ENCODE assay signal across 2 fruit fly cellular contexts in the genomic region with DNA sequence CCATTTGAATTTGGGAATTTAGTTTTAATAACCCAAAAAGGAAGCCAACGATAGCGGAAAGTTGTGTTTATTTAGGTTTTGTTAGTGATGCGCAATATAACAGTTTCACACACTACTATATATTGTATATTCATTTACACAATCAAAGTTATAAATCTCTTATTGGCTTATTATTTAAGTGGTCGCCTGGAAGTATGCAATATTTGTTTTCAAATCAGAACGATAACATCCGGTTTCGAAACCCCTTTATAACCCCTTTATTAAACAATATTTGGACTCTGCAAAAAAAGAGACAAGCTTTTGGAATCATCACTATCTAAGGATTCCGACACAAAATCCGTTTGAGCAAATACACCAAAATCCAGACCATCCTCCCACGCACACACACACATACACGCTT.
TF ChIP-seq lines count a peak whose summit lies in the region.

No protein-coding gene starts in this region.

TF ChIP-seq in whole organism, embryonic, 481 proteins besides CTCF, POLR2A, EP300 and RAD21 (continued from another document):
- 0 out of 2 replicates have a peak, but pooled peaks have one; percentile 11 for TF ChIP-seq onecut (GFP tag; IDR thresholded peaks at IDR 0.05; lab: Robert Waterston, UW)
- no peak for TF ChIP-seq CG15269 (tag; optimal IDR thresholded peaks at IDR 0.05; lab: Kevin White, UChicago)
- no peak for TF ChIP-seq CG17385 (GFP tag; optimal IDR thresholded peaks at IDR 0.05; lab: Kevin White, UChicago)
- 0 out of 2 replicates have a peak, but pooled peaks have one; percentile 31 for TF ChIP-seq CG16779 (GFP tag; IDR thresholded peaks at IDR 0.05; lab: Robert Waterston, UW)
- TF ChIP-seq Ets97D (GFP tag; optimal IDR thresholded peaks at IDR 0.05; lab: Kevin White, UChicago): peak; percentile 90
- TF ChIP-seq CG6813 (GFP tag; optimal IDR thresholded peaks at IDR 0.05; lab: Kevin White, UChicago): peak; percentile 36
- TF ChIP-seq Fer1 (GFP tag; optimal IDR thresholded peaks at IDR 0.05; lab: Kevin White, UChicago): peak; percentile 38
- no peak for TF ChIP-seq ap (GFP tag; IDR thresholded peaks at IDR 0.05; lab: Robert Waterston, UW)
- TF ChIP-seq Asciz (GFP tag; optimal IDR thresholded peaks at IDR 0.05; lab: Kevin White, UChicago): peak; percentile 28
- TF ChIP-seq CG6854 (GFP tag; optimal IDR thresholded peaks at IDR 0.05; lab: Kevin White, UChicago): peak; percentile 3
- TF ChIP-seq nom (GFP tag; optimal IDR thresholded peaks at IDR 0.05; lab: Kevin White, UChicago): no peak
- TF ChIP-seq Fer3 (tag; optimal IDR thresholded peaks at IDR 0.05; lab: Kevin White, UChicago): peak; percentile 39
- TF ChIP-seq Usf (GFP tag; optimal IDR thresholded peaks at IDR 0.05; lab: Kevin White, UChicago): no peak
- peak; percentile 51 for TF ChIP-seq CG6765 (GFP tag; optimal IDR thresholded peaks at IDR 0.05; lab: Kevin White, UChicago)
- TF ChIP-seq CG13296 (GFP tag; optimal IDR thresholded peaks at IDR 0.05; lab: Kevin White, UChicago): peak; percentile 67
- TF ChIP-seq Elba2 (GFP tag; optimal IDR thresholded peaks at IDR 0.05; lab: Kevin White, UChicago): peak; percentile 15
- TF ChIP-seq Awh (GFP tag; IDR thresholded peaks at IDR 0.05; lab: Robert Waterston, UW): no peak
- TF ChIP-seq CG14965 (GFP tag; optimal IDR thresholded peaks at IDR 0.05; lab: Kevin White, UChicago; ENCODE audit: borderline replicate concordance): no peak
- peak; percentile 59 for TF ChIP-seq sens (GFP tag; lab: Kevin White, UChicago)
- TF ChIP-seq bcd (GFP tag; optimal IDR thresholded peaks at IDR 0.05; lab: Kevin White, UChicago): peak; percentile 6
- TF ChIP-seq CG3281 (GFP tag; optimal IDR thresholded peaks at IDR 0.05; lab: Kevin White, UChicago): peak; percentile 51
- TF ChIP-seq caup (GFP tag; optimal IDR thresholded peaks at IDR 0.05; lab: Kevin White, UChicago; ENCODE audit: severe bottlenecking): peak; percentile 1
- TF ChIP-seq CG7987 (GFP tag; optimal IDR thresholded peaks at IDR 0.05; lab: Kevin White, UChicago): peak; percentile 33
- peak; percentile 21 for TF ChIP-seq cg (GFP tag; optimal IDR thresholded peaks at IDR 0.05; lab: Kevin White, UChicago)
- peak; percentile 48 for TF ChIP-seq BtbVII (GFP tag; optimal IDR thresholded peaks at IDR 0.05; lab: Kevin White, UChicago)
- peak; percentile 1 for TF ChIP-seq CG12659 (GFP tag; optimal IDR thresholded peaks at IDR 0.05; lab: Kevin White, UChicago)
- peak; percentile 11 for TF ChIP-seq MTF-1 (GFP tag; optimal IDR thresholded peaks at IDR 0.05; lab: Kevin White, UChicago; ENCODE audit: borderline replicate concordance)
- no peak for TF ChIP-seq CG17802 (tag; optimal IDR thresholded peaks at IDR 0.05; lab: Kevin White, UChicago)
- TF ChIP-seq CG32532 (GFP tag; IDR thresholded peaks at IDR 0.05; lab: Robert Waterston, UW): peak; percentile 33; the same call in 1 of the 2 replicates
- peak; percentile 34 for TF ChIP-seq nau (GFP tag; optimal IDR thresholded peaks at IDR 0.05; lab: Kevin White, UChicago)
- TF ChIP-seq Oli (tag; optimal IDR thresholded peaks at IDR 0.05; lab: Kevin White, UChicago): no peak
- TF ChIP-seq CG6254 (GFP tag; optimal IDR thresholded peaks at IDR 0.05; lab: Kevin White, UChicago): peak; percentile 11
- TF ChIP-seq NC2α (GFP tag; optimal IDR thresholded peaks at IDR 0.05; lab: Kevin White, UChicago): no peak
- TF ChIP-seq CG12219 (GFP tag; optimal IDR thresholded peaks at IDR 0.05; lab: Kevin White, UChicago): peak; percentile 8
- peak; percentile 1 for TF ChIP-seq Nf-YC (tag; optimal IDR thresholded peaks at IDR 0.05; lab: Kevin White, UChicago)
- TF ChIP-seq dysf (GFP tag; IDR thresholded peaks at IDR 0.05; lab: Robert Waterston, UW): no peak
TF ChIP-seq in whole organism, embryonic: peak in this region for 38.

TF ChIP-seq in whole organism, prepupa, 60 proteins besides CTCF, POLR2A, EP300 and RAD21 (continued from another document):
- TF ChIP-seq lz (GFP tag; optimal IDR thresholded peaks at IDR 0.05; lab: Kevin White, UChicago) (peak; percentile 2), spab (GFP tag; optimal IDR thresholded peaks at IDR 0.05; lab: Kevin White, UChicago) (no peak), pdm3 (GFP tag; optimal IDR thresholded peaks at IDR 0.05; lab: Kevin White, UChicago) (no peak), CG1621 (tag; optimal IDR thresholded peaks at IDR 0.05; lab: Kevin White, UChicago) (no peak), CG8632 (GFP tag; optimal IDR thresholded peaks at IDR 0.05; lab: Kevin White, UChicago) (peak; percentile 22), CG6163 (GFP tag; IDR thresholded peaks at IDR 0.05; lab: Robert Waterston, UW) (no peak), CG31627 (GFP tag; optimal IDR thresholded peaks at IDR 0.05; lab: Kevin White, UChicago) (no peak), Ets96B (tag; optimal IDR thresholded peaks at IDR 0.05; lab: Kevin White, UChicago) (no peak), Hr39 (GFP tag; optimal IDR thresholded peaks at IDR 0.05; lab: Kevin White, UChicago) (no peak), CG7368 (GFP tag; optimal IDR thresholded peaks at IDR 0.05; lab: Kevin White, UChicago) (no peak), OdsH (GFP tag; optimal IDR thresholded peaks at IDR 0.05; lab: Kevin White, UChicago) (no peak), svp (GFP tag; lab: Kevin White, UChicago) (no peak), dac (GFP tag; optimal IDR thresholded peaks at IDR 0.05; lab: Kevin White, UChicago) (no peak), CG6854 (GFP tag; optimal IDR thresholded peaks at IDR 0.05; lab: Kevin White, UChicago) (peak; percentile 39), vri (GFP tag; optimal IDR thresholded peaks at IDR 0.05; lab: Kevin White, UChicago) (no peak), CG8319 (GFP tag; optimal IDR thresholded peaks at IDR 0.05; lab: Kevin White, UChicago) (no peak), Eip93F (GFP tag; optimal IDR thresholded peaks at IDR 0.05; lab: Kevin White, UChicago) (no peak), esn (GFP tag; optimal IDR thresholded peaks at IDR 0.05; lab: Kevin White, UChicago) (peak; percentile 9), Sox102F (GFP tag; optimal IDR thresholded peaks at IDR 0.05; lab: Kevin White, UChicago) (no peak), Smox (GFP tag; optimal IDR thresholded peaks at IDR 0.05; lab: Kevin White, UChicago) (no peak), CG6808 (GFP tag; optimal IDR thresholded peaks at IDR 0.05; lab: Kevin White, UChicago) (peak; percentile 15), Lpt (GFP tag; optimal IDR thresholded peaks at IDR 0.05; lab: Kevin White, UChicago) (no peak), Sox14 (GFP tag; optimal IDR thresholded peaks at IDR 0.05; lab: Kevin White, UChicago) (no peak), acj6 (GFP tag; optimal IDR thresholded peaks at IDR 0.05; lab: Kevin White, UChicago) (no peak), net (GFP tag; optimal IDR thresholded peaks at IDR 0.05; lab: Kevin White, UChicago) (peak; percentile 6), achi (GFP tag; optimal IDR thresholded peaks at IDR 0.05; lab: Kevin White, UChicago) (no peak), CG34406 (GFP tag; optimal IDR thresholded peaks at IDR 0.05; lab: Kevin White, UChicago) (peak; percentile 16), CG3032 (tag; optimal IDR thresholded peaks at IDR 0.05; lab: Kevin White, UChicago) (no peak), cyc (GFP tag; optimal IDR thresholded peaks at IDR 0.05; lab: Kevin White, UChicago) (no peak), CG4318 (GFP tag; optimal IDR thresholded peaks at IDR 0.05; lab: Kevin White, UChicago) (no peak), CG11902 (GFP tag; optimal IDR thresholded peaks at IDR 0.05; lab: Kevin White, UChicago) (no peak), Sox15 (GFP tag; optimal IDR thresholded peaks at IDR 0.05; lab: Kevin White, UChicago) (no peak), Hr4 (GFP tag; optimal IDR thresholded peaks at IDR 0.05; lab: Kevin White, UChicago) (no peak), Blimp-1 (GFP tag; optimal IDR thresholded peaks at IDR 0.05; lab: Kevin White, UChicago) (no peak), CG16779 (tag; optimal IDR thresholded peaks at IDR 0.05; lab: Kevin White, UChicago) (no peak), Eip78C (GFP tag; lab: Kevin White, UChicago) (peak; percentile 87), CG9139 (GFP tag; optimal IDR thresholded peaks at IDR 0.05; lab: Kevin White, UChicago) (no peak), CG6276 (GFP tag; optimal IDR thresholded peaks at IDR 0.05; lab: Kevin White, UChicago) (no peak), fkh (GFP tag; optimal IDR thresholded peaks at IDR 0.05; lab: Kevin White, UChicago) (no peak), topi (GFP tag; optimal IDR thresholded peaks at IDR 0.05; lab: Kevin White, UChicago) (peak; percentile 34), salr (GFP tag; optimal IDR thresholded peaks at IDR 0.05; lab: Kevin White, UChicago) (no peak), Met (GFP tag; optimal IDR thresholded peaks at IDR 0.05; lab: Kevin White, UChicago) (peak; percentile 28)
